Worm (Caenorhabditis elegans): ENCODE results near the gene C49A9.9.

The C49A9.9 gene

DNA sequence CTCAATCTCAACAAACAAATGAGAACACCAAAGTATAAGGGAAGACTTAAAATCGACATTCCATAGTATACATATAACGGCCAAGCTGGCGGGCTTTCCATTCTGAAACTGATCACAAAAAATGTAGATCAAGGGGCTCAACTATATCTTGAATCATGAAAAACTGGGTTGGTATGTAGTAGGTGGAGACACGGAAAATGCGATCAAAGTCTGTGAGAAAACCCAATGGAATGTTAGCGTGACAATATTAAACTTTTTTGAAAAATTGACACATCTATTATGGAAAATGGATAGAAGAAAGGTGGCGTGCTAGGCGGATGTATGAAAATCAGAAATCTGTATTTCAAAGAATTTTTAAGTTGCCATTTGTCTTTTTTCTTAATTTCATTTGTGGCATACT is 46.1 kb downstream of the C49A9.9 start, which contains the start of gene srv-28:
srv-28 (minus strand) TSS at position 101 of the 400 bp plus-strand sequence.
- TF ChIP-seq peb-1 (tag; optimal IDR thresholded peaks at IDR 0.05) (no peak), crh-2 (tag; optimal IDR thresholded peaks at IDR 0.05) (no peak), skn-1 (tag; optimal IDR thresholded peaks at IDR 0.05) (no peak), lin-39 (tag; optimal IDR thresholded peaks at IDR 0.05) (no peak), blmp-1 (tag; optimal IDR thresholded peaks at IDR 0.05; ENCODE audit: insufficient read depth) (no peak), ZK546.5 (tag; optimal IDR thresholded peaks at IDR 0.05) (no peak)

DNA sequence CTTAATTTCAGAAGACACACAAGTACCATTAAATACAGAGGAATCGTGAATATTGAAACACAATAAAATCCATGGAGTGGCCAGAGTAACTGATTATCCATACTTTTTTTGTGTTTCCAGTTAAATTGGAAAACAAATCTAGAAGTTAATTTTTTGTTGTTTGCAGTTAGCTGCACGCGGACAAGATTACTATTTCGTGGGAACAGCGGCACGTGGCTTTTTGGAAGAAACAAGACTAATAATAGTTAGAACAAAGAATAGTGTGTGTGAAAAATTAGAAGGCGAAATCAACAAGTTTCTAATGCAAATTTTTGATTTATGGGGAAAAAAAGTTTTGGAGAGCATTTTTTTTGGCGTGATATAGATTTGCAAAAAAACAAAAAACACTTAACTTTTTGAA is 49.3 kb downstream of the C49A9.9 start, which contains the start of gene srv-29:
srv-29 (minus strand) TSS at position 101 of the 400 bp plus-strand sequence.
- TF ChIP-seq lin-13 (GFP tag; optimal IDR thresholded peaks at IDR 0.05) (no peak), zag-1 (tag; optimal IDR thresholded peaks at IDR 0.05) (no peak), sma-9 (GFP tag; optimal IDR thresholded peaks at IDR 0.05) (no peak), sma-9 (tag; optimal IDR thresholded peaks at IDR 0.05) (no peak), C34F6.9 (tag; optimal IDR thresholded peaks at IDR 0.05) (no peak), unc-55 (GFP tag; optimal IDR thresholded peaks at IDR 0.05) (no peak), sma-3 (GFP tag; optimal IDR thresholded peaks at IDR 0.05) (no peak), elt-3 (tag; optimal IDR thresholded peaks at IDR 0.05) (no peak), snpc-4 (tag; optimal IDR thresholded peaks at IDR 0.05) (no peak), alr-1 (tag; optimal IDR thresholded peaks at IDR 0.05) (no peak), ama-1 (optimal IDR thresholded peaks at IDR 0.05) (no peak), R02D3.7 (tag; optimal IDR thresholded peaks at IDR 0.05) (no peak), skn-1 (tag; optimal IDR thresholded peaks at IDR 0.05) (no peak), mdl-1 (tag; optimal IDR thresholded peaks at IDR 0.05) (no peak), nhr-11 (tag; optimal IDR thresholded peaks at IDR 0.05) (no peak), lsy-2 (tag; optimal IDR thresholded peaks at IDR 0.05) (no peak), elt-1 (tag; optimal IDR thresholded peaks at IDR 0.05) (no peak), ztf-1 (GFP tag; conservative IDR thresholded peaks at IDR 0.05) (no peak)

All from whole organism, L2 larva.